Fruit fly (Drosophila melanogaster): ENCODE data around the gene CG9886.

Gene CG9886

DNA sequence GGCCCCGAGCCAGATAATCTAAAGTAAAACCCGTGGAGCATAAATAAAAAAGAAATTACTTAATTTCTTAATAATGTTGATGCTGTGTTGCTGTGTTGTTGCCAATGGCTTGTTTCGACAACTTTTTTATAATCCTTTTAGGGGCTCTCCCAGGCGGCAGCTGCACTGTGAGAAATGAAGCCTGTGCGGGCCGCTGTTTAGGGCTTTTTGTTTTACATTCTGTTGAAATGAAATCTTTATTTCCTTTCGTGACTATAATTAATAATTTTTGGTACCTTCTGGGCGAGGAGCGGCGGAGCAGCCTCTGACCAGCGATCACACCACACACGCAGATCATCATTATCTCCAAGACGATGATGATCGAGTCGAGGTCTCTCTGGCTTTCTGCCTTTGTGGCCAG is 50.0 kb downstream of the CG9886 start:
- TF ChIP-seq CG14711 (tag; optimal IDR thresholded peaks at IDR 0.05) (no peak), Clk (GFP tag; optimal IDR thresholded peaks at IDR 0.05) (no peak), bab1 (GFP tag; optimal IDR thresholded peaks at IDR 0.05) (no peak), CG12768 (GFP tag; optimal IDR thresholded peaks at IDR 0.05) (no peak), CG1620 (GFP tag; optimal IDR thresholded peaks at IDR 0.05) (no peak)

DNA sequence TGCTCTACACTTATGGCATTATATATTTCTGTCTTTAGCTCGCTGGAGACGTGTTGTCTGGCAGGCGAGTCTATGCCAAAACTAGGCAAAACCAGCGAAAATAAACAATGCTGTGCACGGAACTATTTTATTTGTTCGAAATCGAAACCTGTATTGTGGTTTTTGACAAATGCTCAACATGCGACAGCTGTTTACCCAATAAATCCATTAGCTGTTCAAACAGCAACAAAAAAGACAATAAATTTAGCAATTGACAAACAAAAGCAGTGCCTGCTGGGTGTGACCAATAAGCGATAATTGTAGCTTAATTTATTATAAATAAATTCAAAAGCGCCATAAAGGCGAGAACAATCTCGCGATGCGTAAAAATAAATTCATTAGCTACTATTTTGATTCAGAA is 52.1 kb downstream of the CG9886 start:
- TF ChIP-seq CG7101 (tag; optimal IDR thresholded peaks at IDR 0.05) (no peak), Crg-1 (GFP tag; optimal IDR thresholded peaks at IDR 0.05) (no peak), tj (GFP tag; optimal IDR thresholded peaks at IDR 0.05) (no peak), CG12768 (GFP tag; optimal IDR thresholded peaks at IDR 0.05) (no peak), cic (GFP tag; optimal IDR thresholded peaks at IDR 0.05) (no peak), CG5204 (GFP tag; optimal IDR thresholded peaks at IDR 0.05) (no peak), kay (GFP tag; ENCODE audit: borderline replicate concordance) (no peak), CG1620 (GFP tag; optimal IDR thresholded peaks at IDR 0.05) (no peak), bab1 (GFP tag; optimal IDR thresholded peaks at IDR 0.05) (no peak), Clk (GFP tag; optimal IDR thresholded peaks at IDR 0.05) (no peak), ovo (GFP tag; optimal IDR thresholded peaks at IDR 0.05) (no peak)

DNA sequence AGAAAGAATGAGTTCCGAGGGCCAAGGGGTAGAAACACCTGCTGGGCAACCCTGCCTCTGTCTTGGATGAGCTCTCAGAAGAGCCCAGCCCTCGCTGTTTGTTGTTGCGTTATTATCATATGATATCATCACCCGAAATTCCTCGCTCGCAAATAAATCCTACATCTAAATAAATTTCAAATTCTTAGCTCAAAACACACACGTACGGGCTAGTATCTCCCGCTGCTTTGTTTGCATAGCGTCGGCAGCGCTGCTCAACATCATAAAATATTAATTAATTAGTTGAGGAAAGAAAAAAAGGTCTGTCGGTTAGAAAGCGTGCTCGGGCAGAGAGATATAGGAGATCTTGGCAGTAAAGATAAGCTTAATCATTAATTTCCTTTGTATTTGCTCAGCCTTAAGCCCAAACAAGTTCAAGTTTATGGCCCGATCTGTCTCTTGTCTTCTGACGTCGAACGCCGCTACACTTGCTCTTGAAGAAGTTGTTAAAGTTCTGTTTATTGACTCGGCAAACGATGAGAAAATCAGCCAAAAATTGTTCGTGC is 53.3 kb downstream of the CG9886 start:
- TF ChIP-seq pad (GFP tag; optimal IDR thresholded peaks at IDR 0.05) (no peak), cic (GFP tag; optimal IDR thresholded peaks at IDR 0.05) (no peak), CG33017 (tag; optimal IDR thresholded peaks at IDR 0.05) (no peak), Clk (GFP tag; optimal IDR thresholded peaks at IDR 0.05) (no peak), Crg-1 (GFP tag; optimal IDR thresholded peaks at IDR 0.05) (no peak), CG5204 (GFP tag; optimal IDR thresholded peaks at IDR 0.05) (no peak), kay (GFP tag; ENCODE audit: borderline replicate concordance) (no peak), Mnt (GFP tag; optimal IDR thresholded peaks at IDR 0.05) (no peak), cnc (optimal IDR thresholded peaks at IDR 0.05) (no peak), tj (GFP tag; optimal IDR thresholded peaks at IDR 0.05) (no peak)

Measured in whole organism, adult.